Fruit fly (Drosophila melanogaster): ENCODE results near the gene CG11373.

CG11373 gene

DNA sequence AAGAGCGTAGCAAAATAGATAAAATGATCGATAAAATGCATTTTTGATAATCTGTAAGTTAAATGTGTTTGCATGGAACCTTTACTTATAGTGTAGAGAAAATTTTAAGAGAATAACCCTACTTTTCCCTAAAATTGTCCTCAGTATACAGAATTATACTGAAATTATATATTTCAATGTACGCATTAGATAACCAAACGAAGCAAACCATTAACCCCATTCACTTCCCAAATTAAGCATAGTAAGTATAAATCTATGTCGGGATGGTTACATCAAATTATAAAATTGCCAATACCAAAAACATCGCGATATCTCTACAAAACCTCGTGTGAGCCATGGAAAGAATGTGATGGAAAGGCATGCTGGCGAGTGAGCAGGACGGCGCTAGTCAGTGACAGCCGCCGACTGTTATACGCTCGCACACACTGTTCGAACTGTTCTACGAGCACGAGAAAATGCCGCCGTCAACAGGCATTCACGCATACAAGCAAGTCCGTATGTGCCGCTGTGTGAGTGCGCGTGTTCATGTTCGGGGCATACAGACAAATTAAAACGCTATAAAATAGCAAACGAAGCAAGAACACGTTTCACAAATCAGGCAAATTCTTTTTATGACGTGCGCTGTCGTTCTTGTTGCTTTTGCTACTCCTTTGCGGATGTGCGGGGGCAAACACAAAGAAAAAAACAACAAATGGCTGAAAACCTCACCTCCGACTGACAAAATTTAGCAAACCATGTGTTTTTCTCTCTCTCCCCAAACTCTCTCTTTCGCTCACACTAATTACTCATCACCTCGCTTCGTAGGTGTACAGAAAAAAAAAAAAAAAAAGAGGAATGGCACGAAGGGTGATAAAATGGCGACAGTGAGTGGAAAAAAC is 46.6 kb upstream of the CG11373 start (continued):
- TF ChIP-seq dmrt99B (tag; optimal IDR thresholded peaks at IDR 0.05) = no peak
- peak; percentile 63 to 80 for TF ChIP-seq Trl (optimal IDR thresholded peaks at IDR 0.05)
- no peak for TF ChIP-seq Trl (GFP tag; optimal IDR thresholded peaks at IDR 0.05)
- TF ChIP-seq tgo (GFP tag; IDR thresholded peaks at IDR 0.05) = no peak
- TF ChIP-seq dm (GFP tag; optimal IDR thresholded peaks at IDR 0.05) = peak; percentile 95
- TF ChIP-seq bigmax (GFP tag; optimal IDR thresholded peaks at IDR 0.05) = peak; percentile 74
- TF ChIP-seq CkIIα-i1 (GFP tag; IDR thresholded peaks at IDR 0.05) = no peak
- peak; percentile 7 for TF ChIP-seq cad (GFP tag; optimal IDR thresholded peaks at IDR 0.05)
- no peak for TF ChIP-seq ewg (GFP tag; optimal IDR thresholded peaks at IDR 0.05)
- TF ChIP-seq gem (tag; optimal IDR thresholded peaks at IDR 0.05) = peak; percentile 30
- TF ChIP-seq trh (GFP tag; optimal IDR thresholded peaks at IDR 0.05) = no peak
- TF ChIP-seq CG12219 (GFP tag; optimal IDR thresholded peaks at IDR 0.05) = no peak
- TF ChIP-seq CG14860 (GFP tag; IDR thresholded peaks at IDR 0.05; ENCODE audit: partially characterized antibody) = no peak
- TF ChIP-seq Dll (GFP tag; IDR thresholded peaks at IDR 0.05; ENCODE audit: partially characterized antibody) = 0 out of 4 replicates have a peak, but pooled peaks have one; percentile 32
- TF ChIP-seq CG15011 (GFP tag; optimal IDR thresholded peaks at IDR 0.05) = no peak
- TF ChIP-seq bsh (GFP tag; optimal IDR thresholded peaks at IDR 0.05) = no peak
- no peak for TF ChIP-seq CG6254 (GFP tag; optimal IDR thresholded peaks at IDR 0.05)
- TF ChIP-seq vfl (GFP tag; optimal IDR thresholded peaks at IDR 0.05) = no peak
- TF ChIP-seq CG8944 (GFP tag; optimal IDR thresholded peaks at IDR 0.05) = no peak
- peak; percentile 78 for TF ChIP-seq nerfin-1 (tag; optimal IDR thresholded peaks at IDR 0.05)
- TF ChIP-seq Eip74EF (GFP tag; optimal IDR thresholded peaks at IDR 0.05) = no peak
- TF ChIP-seq CG15514 (GFP tag; optimal IDR thresholded peaks at IDR 0.05) = no peak
- TF ChIP-seq D (optimal IDR thresholded peaks at IDR 0.05) = no peak
- TF ChIP-seq D (GFP tag; optimal IDR thresholded peaks at IDR 0.05) = no peak
- TF ChIP-seq tup (GFP tag; optimal IDR thresholded peaks at IDR 0.05) = no peak
- TF ChIP-seq tx (GFP tag; optimal IDR thresholded peaks at IDR 0.05) = no peak
- TF ChIP-seq CG15696 (tag; optimal IDR thresholded peaks at IDR 0.05) = no peak
- peak; percentile 26 for TF ChIP-seq CG4820 (GFP tag; optimal IDR thresholded peaks at IDR 0.05)
- TF ChIP-seq h (optimal IDR thresholded peaks at IDR 0.05) = no peak
- 0 out of 3 replicates have a peak, but pooled peaks have one; percentile 40 for TF ChIP-seq Dbx (GFP tag; IDR thresholded peaks at IDR 0.05)
- TF ChIP-seq maf-S (GFP tag; optimal IDR thresholded peaks at IDR 0.05) = peak; percentile 35
- no peak for TF ChIP-seq da (GFP tag; optimal IDR thresholded peaks at IDR 0.05)
- no peak for TF ChIP-seq luna (GFP tag; optimal IDR thresholded peaks at IDR 0.05)
- TF ChIP-seq psq (GFP tag; optimal IDR thresholded peaks at IDR 0.05) = peak; percentile 43
- TF ChIP-seq CG12744 (GFP tag; optimal IDR thresholded peaks at IDR 0.05) = no peak
- no peak for TF ChIP-seq Optix (GFP tag; IDR thresholded peaks at IDR 0.05)
- no peak for TF ChIP-seq CG7556 (GFP tag; optimal IDR thresholded peaks at IDR 0.05)
- TF ChIP-seq Max (GFP tag; optimal IDR thresholded peaks at IDR 0.05) = peak; percentile 80
- peak; percentile 94 for TF ChIP-seq sqz (GFP tag; optimal IDR thresholded peaks at IDR 0.05)
- TF ChIP-seq Oli (tag; optimal IDR thresholded peaks at IDR 0.05) = no peak
- TF ChIP-seq Xbp1 (GFP tag; optimal IDR thresholded peaks at IDR 0.05) = no peak
- 0 out of 3 replicates have a peak, but pooled peaks have one; percentile 58 for TF ChIP-seq CG2199 (GFP tag; IDR thresholded peaks at IDR 0.05)
- no peak for TF ChIP-seq CG2116 (GFP tag; optimal IDR thresholded peaks at IDR 0.05)
- no peak for TF ChIP-seq prd (optimal IDR thresholded peaks at IDR 0.05)
- no peak; the same call in 2 of the 3 replicates for TF ChIP-seq prd (GFP tag; IDR thresholded peaks at IDR 0.05)
- no peak for TF ChIP-seq bcd (GFP tag; optimal IDR thresholded peaks at IDR 0.05)
- peak; percentile 44 for TF ChIP-seq CG17912 (GFP tag; optimal IDR thresholded peaks at IDR 0.05)
- TF ChIP-seq sob (GFP tag; IDR thresholded peaks at IDR 0.05) = peak; percentile 51; the same call in 1 of the 2 replicates
- peak; percentile 60; the same call in 1 of the 2 replicates for TF ChIP-seq NFAT (GFP tag; IDR thresholded peaks at IDR 0.05)
- no peak for TF ChIP-seq CG4424 (GFP tag; optimal IDR thresholded peaks at IDR 0.05)

Data from whole organism, embryonic.